Fruit fly (Drosophila melanogaster) whole organism, pupa: ENCODE measurements around the gene CG14739.

ENCODE experiments used
- CG12605 ChIP-seq: fragments of 200-800 bp; sonication (Bioruptor generic); IDR thresholded peaks from 2 replicates; pipeline ENCODE4 v1.3.6; 2022; ENCODE audit warnings: missing biosample characterization, missing genetic modification characterization
- CG13204 ChIP-seq: fragments of 200-800 bp; sonication (Bioruptor generic); optimal IDR thresholded peaks from 2 replicates; lab custom pipeline; 2018; ENCODE audit warnings: missing biosample characterization, mild to moderate bottlenecking, missing genetic modification characterization, moderate library complexity
- CG32121 ChIP-seq: fragments of 200-800 bp; sonication (Bioruptor generic); IDR thresholded peaks from 2 replicates; pipeline ENCODE4 v1.3.6; 2022; ENCODE audit warnings: missing biosample characterization, missing genetic modification characterization
- CG34367 ChIP-seq: fragments of 200-800 bp; sonication (Bioruptor generic); optimal IDR thresholded peaks from 2 replicates; lab custom pipeline; 2018; ENCODE audit warnings: missing biosample characterization, mild to moderate bottlenecking, missing genetic modification characterization
- CG8159 ChIP-seq: fragments of 200-800 bp; sonication (Bioruptor generic); optimal IDR thresholded peaks from 3 replicates; lab custom pipeline; 2018; ENCODE audit warnings: missing biosample characterization, mild to moderate bottlenecking, missing genetic modification characterization, moderate library complexity
- CG8301 ChIP-seq: fragments of 200-800 bp; sonication (Bioruptor generic); optimal IDR thresholded peaks from 2 replicates; lab custom pipeline; 2018; ENCODE audit warnings: missing biosample characterization, mild to moderate bottlenecking, missing genetic modification characterization
- CG9948 ChIP-seq: fragments of 200-800 bp; sonication (Bioruptor generic); optimal IDR thresholded peaks from 2 replicates; lab custom pipeline; 2018; ENCODE audit warnings: missing biosample characterization, mild to moderate bottlenecking, missing genetic modification characterization, moderate library complexity
- D1 ChIP-seq: fragments of 200-800 bp; sonication (Bioruptor generic); optimal IDR thresholded peaks from 2 replicates; lab custom pipeline; 2018; ENCODE audit warnings: missing biosample characterization, mild to moderate bottlenecking, missing genetic modification characterization, moderate library complexity
- Ets98B ChIP-seq: fragments of 200-800 bp; sonication (Bioruptor generic); IDR thresholded peaks from 2 replicates; pipeline ENCODE4 v1.3.6; 2022; ENCODE audit warnings: missing biosample characterization, missing genetic modification characterization
- Pif1B ChIP-seq: fragments of 200-800 bp; sonication (Bioruptor generic); optimal IDR thresholded peaks from 3 replicates; lab custom pipeline; 2016; ENCODE audit warnings: missing biosample characterization, missing genetic modification characterization
- Snoo ChIP-seq: fragments of 200-800 bp; sonication (Bioruptor generic); optimal IDR thresholded peaks from 3 replicates; lab custom pipeline; 2017; ENCODE audit warnings: missing biosample characterization, mild to moderate bottlenecking, missing genetic modification characterization, inconsistent platforms
- gl ChIP-seq: fragments of 200-800 bp; sonication (Bioruptor generic); optimal IDR thresholded peaks from 2 replicates; lab custom pipeline; 2018; ENCODE audit warnings: missing biosample characterization, mild to moderate bottlenecking, missing genetic modification characterization
- rn ChIP-seq: fragments of 200-800 bp; sonication (Bioruptor generic); IDR thresholded peaks from 2 replicates; pipeline ENCODE4 v1.3.6; 2022; ENCODE audit warnings: missing biosample characterization, missing genetic modification characterization

DNA sequence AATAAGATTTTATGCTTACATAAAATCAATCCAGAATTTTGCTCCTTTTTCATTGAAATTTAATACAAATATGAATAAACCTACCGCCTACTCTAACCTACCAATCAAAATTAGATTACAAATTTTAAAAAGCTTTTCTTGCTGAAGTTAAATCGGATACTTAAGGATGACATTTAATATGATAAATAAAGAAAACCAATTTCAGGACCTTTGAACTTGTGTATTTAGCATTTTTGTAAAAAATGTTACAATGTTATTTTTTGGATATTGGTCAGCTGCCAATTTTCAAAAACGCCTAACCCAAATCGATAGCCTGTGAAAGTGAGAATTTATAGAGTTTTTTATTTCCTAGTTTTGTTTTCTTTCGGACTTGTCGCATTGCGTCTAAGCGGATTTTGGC is at the start of gene CG14739:
- no peak for TF ChIP-seq CG8159 (tag; lab: Kevin White, UChicago)
- TF ChIP-seq Pif1B (GFP tag; lab: Kevin White, UChicago) = no peak
- no peak for TF ChIP-seq D1 (tag; lab: Kevin White, UChicago)
- TF ChIP-seq CG13204 (GFP tag; lab: Kevin White, UChicago) = no peak
- no peak for TF ChIP-seq CG32121
- no peak for TF ChIP-seq rn (GFP tag; lab: Robert Waterston, UW)
- TF ChIP-seq Ets98B = no peak
- TF ChIP-seq CG34367 (tag; lab: Kevin White, UChicago) = no peak
- no peak for TF ChIP-seq gl (tag; lab: Kevin White, UChicago)
- no peak for TF ChIP-seq CG8301 (tag; lab: Kevin White, UChicago)
- TF ChIP-seq CG12605 = no peak
- no peak for TF ChIP-seq Snoo
- TF ChIP-seq CG9948 (tag; lab: Kevin White, UChicago) = no peak
